Worm (Caenorhabditis elegans) whole organism, L4 larva: ENCODE data around the gene ZK1098.2.

Source experiments
- F49E8.2 ChIP-seq: sonication (generic microtip); optimal IDR thresholded peaks from 2 replicates; lab custom pipeline; 2016; ENCODE audit warnings: missing compliant biosample characterization, mild to moderate bottlenecking, missing genetic modification characterization, borderline replicate concordance
- T20F7.1 ChIP-seq: fragments of 200-800 bp; sonication (Bioruptor generic); optimal IDR thresholded peaks from 2 replicates; lab custom pipeline; 2018; ENCODE audit warnings: mild to moderate bottlenecking, missing genetic modification characterization, missing compliant biosample characterization
- T26A8.4 ChIP-seq: fragments of 200-800 bp; sonication (Bioruptor generic); IDR thresholded peaks from 2 replicates; pipeline ENCODE4 v1.3.6; 2022; ENCODE audit warnings: missing genetic modification characterization, missing compliant biosample characterization
- ZK546.5 ChIP-seq, 2 experiments: sonication (generic microtip); optimal IDR thresholded peaks; 2 replicates each; lab custom pipeline; 2017; ENCODE audit warnings: missing biosample characterization in 2 of 2, missing genetic modification characterization in 2 of 2
- aha-1 ChIP-seq: fragments of 150-350 bp; peaks from one replicate; lab custom pipeline; 2014; ENCODE audit warnings: missing biosample characterization, missing genetic modification characterization
- aly-2 ChIP-seq: sonication (generic microtip); optimal IDR thresholded peaks from 2 replicates; lab custom pipeline; 2018; ENCODE audit warnings: missing biosample characterization, missing genetic modification characterization
- ceh-20 ChIP-seq: fragments of 200-800 bp; sonication (Bioruptor generic); IDR thresholded peaks from 2 replicates; pipeline ENCODE4 v1.3.6; 2022; ENCODE audit warnings: missing genetic modification reagents, missing genetic modification characterization, missing compliant biosample characterization
- ceh-28 ChIP-seq: fragments of 150-350 bp; optimal IDR thresholded peaks from 2 replicates; lab custom pipeline; 2014; ENCODE audit warnings: missing biosample characterization, missing genetic modification reagents, missing genetic modification characterization
- ceh-82 ChIP-seq: sonication (generic microtip); optimal IDR thresholded peaks from 2 replicates; lab custom pipeline; 2017; ENCODE audit warnings: missing biosample characterization, missing genetic modification characterization
- ces-1 ChIP-seq: fragments of 150-350 bp; sonication (generic microtip); optimal IDR thresholded peaks from 4 replicates; lab custom pipeline; 2014; ENCODE audit warnings: missing biosample characterization, missing genetic modification reagents, missing genetic modification characterization
- daf-16 ChIP-seq, 3 experiments: sonication (generic microtip); optimal IDR thresholded peaks; 2 replicates each; lab custom pipeline; 2016 to 2017; ENCODE audit warnings: missing genetic modification characterization in 3 of 3, missing genetic modification reagents in 3 of 3, mild to moderate bottlenecking in 2 of 3, missing compliant biosample characterization in 2 of 3, missing biosample characterization in 1 of 3, moderate library complexity in 1 of 3
- duxl-1 ChIP-seq: sonication (generic microtip); optimal IDR thresholded peaks from 2 replicates; lab custom pipeline; 2016; ENCODE audit warnings: mild to moderate bottlenecking, missing genetic modification characterization, moderate library complexity, missing compliant biosample characterization; ENCODE audit not compliant: poor library complexity
- egl-43 ChIP-seq: fragments of 200-800 bp; sonication (Bioruptor generic); IDR thresholded peaks from 2 replicates; pipeline ENCODE4 v1.3.6; 2022; ENCODE audit warnings: missing genetic modification reagents, missing genetic modification characterization, missing compliant biosample characterization
- hif-1 ChIP-seq, 2 experiments: sonication (generic microtip); optimal IDR thresholded peaks; 2 replicates each; lab custom pipeline; 2016 to 2017; ENCODE audit warnings: missing compliant biosample characterization in 2 of 2, missing genetic modification characterization in 2 of 2, missing genetic modification reagents in 2 of 2, missing genotype in 2 of 2, mild to moderate bottlenecking in 1 of 2
- hmg-1.1 ChIP-seq: fragments of 200-800 bp; sonication (Bioruptor generic); IDR thresholded peaks from 2 replicates; pipeline ENCODE4 v1.3.6; 2022; ENCODE audit warnings: missing genetic modification reagents, missing genetic modification characterization, missing compliant biosample characterization
- jun-1 ChIP-seq: fragments of 150-350 bp; optimal IDR thresholded peaks from 2 replicates; lab custom pipeline; 2014; ENCODE audit warnings: missing biosample characterization, missing genetic modification reagents, missing genetic modification characterization
- lin-1 ChIP-seq: fragments of 200-800 bp; sonication (Bioruptor generic); IDR thresholded peaks from 2 replicates; pipeline ENCODE4 v1.3.6; 2022; ENCODE audit warnings: missing genetic modification reagents, missing genetic modification characterization, missing compliant biosample characterization
- lin-13 ChIP-seq: fragments of 150-350 bp; optimal IDR thresholded peaks from 2 replicates; lab custom pipeline; 2014; ENCODE audit warnings: missing biosample characterization, missing genetic modification reagents, missing genetic modification characterization
- lin-38 ChIP-seq: fragments of 200-800 bp; sonication (Bioruptor generic); IDR thresholded peaks from 2 replicates; pipeline ENCODE4 v1.3.6; 2022; ENCODE audit warnings: missing genetic modification reagents, missing genetic modification characterization, missing compliant biosample characterization
- lir-3 ChIP-seq: sonication (generic microtip); optimal IDR thresholded peaks from 2 replicates; lab custom pipeline; 2016; ENCODE audit warnings: mild to moderate bottlenecking, missing genetic modification characterization, missing compliant biosample characterization
- lsy-2 ChIP-seq, 2 experiments: fragments of 150-350 bp in 1 of 2; sonication (generic microtip) in 1 of 2; optimal IDR thresholded peaks; 2 replicates each; lab custom pipeline; 2014 to 2017; ENCODE audit warnings: missing biosample characterization in 2 of 2, missing genetic modification characterization in 2 of 2
- mep-1 ChIP-seq: fragments of 150-350 bp; sonication (generic microtip); optimal IDR thresholded peaks from 3 replicates; lab custom pipeline; 2014; ENCODE audit warnings: missing biosample characterization, missing genetic modification characterization
- nhr-25 ChIP-seq: sonication (generic microtip); optimal IDR thresholded peaks from 2 replicates; lab custom pipeline; 2017; ENCODE audit warnings: missing genetic modification characterization, mild to moderate bottlenecking, missing compliant biosample characterization, antibody characterized with exemption, moderate library complexity, borderline replicate concordance; ENCODE audit not compliant: insufficient read depth
- nhr-28 ChIP-seq: fragments of 150-350 bp; optimal IDR thresholded peaks from 2 replicates; lab custom pipeline; 2014; ENCODE audit warnings: missing biosample characterization, missing genetic modification characterization
- nhr-41 ChIP-seq: fragments of 200-800 bp; sonication (Bioruptor generic); IDR thresholded peaks from 2 replicates; pipeline ENCODE4 v1.3.6; 2022; ENCODE audit warnings: missing genetic modification reagents, missing genetic modification characterization, missing compliant biosample characterization
- nhr-6 ChIP-seq: fragments of 150-350 bp; optimal IDR thresholded peaks from 2 replicates; lab custom pipeline; 2014; ENCODE audit warnings: missing biosample characterization, missing genetic modification characterization
- pha-4 ChIP-seq, 2 experiments: fragments of 150-350 bp in 1 of 2; fragments of 200-800 bp in 1 of 2; sonication (Bioruptor generic) in 1 of 2; IDR thresholded peaks in 1 of 2; optimal IDR thresholded peaks in 1 of 2; 2 replicates each; pipeline versions ENCODE4 v1.3.6 to Lab custom; 2014 to 2022; ENCODE audit warnings: missing genetic modification characterization in 2 of 2, missing genetic modification reagents in 2 of 2, missing biosample characterization in 1 of 2, missing compliant biosample characterization in 1 of 2
- php-3 ChIP-seq: fragments of 200-800 bp; sonication (Bioruptor generic); IDR thresholded peaks from 2 replicates; pipeline ENCODE4 v1.3.6; 2022; ENCODE audit warnings: missing genetic modification reagents, missing genetic modification characterization, missing compliant biosample characterization
- saeg-2 ChIP-seq: fragments of 200-800 bp; sonication (Bioruptor generic); IDR thresholded peaks from 2 replicates; pipeline ENCODE4 v1.3.6; 2022; ENCODE audit warnings: missing genetic modification reagents, missing genetic modification characterization, missing compliant biosample characterization
- spr-1 ChIP-seq: sonication (generic microtip); optimal IDR thresholded peaks from 2 replicates; lab custom pipeline; 2016; ENCODE audit warnings: mild to moderate bottlenecking, missing genetic modification characterization, missing compliant biosample characterization
- unc-130 ChIP-seq: sonication (generic microtip); optimal IDR thresholded peaks from 2 replicates; lab custom pipeline; 2016; ENCODE audit warnings: missing genetic modification reagents, missing genetic modification characterization, missing compliant biosample characterization
- unc-39 ChIP-seq: sonication (generic microtip); optimal IDR thresholded peaks from 2 replicates; lab custom pipeline; 2017; ENCODE audit warnings: missing biosample characterization, missing genetic modification characterization
- vab-7 ChIP-seq: fragments of 200-800 bp; sonication (Bioruptor generic); IDR thresholded peaks from 2 replicates; pipeline ENCODE4 v1.3.6; 2022; ENCODE audit warnings: missing genetic modification reagents, missing genetic modification characterization, missing compliant biosample characterization
- ztf-11 ChIP-seq: fragments of 150-350 bp; optimal IDR thresholded peaks from 2 replicates; lab custom pipeline; 2014; ENCODE audit warnings: missing biosample characterization, missing genetic modification characterization

The ZK1098.2 gene

DNA sequence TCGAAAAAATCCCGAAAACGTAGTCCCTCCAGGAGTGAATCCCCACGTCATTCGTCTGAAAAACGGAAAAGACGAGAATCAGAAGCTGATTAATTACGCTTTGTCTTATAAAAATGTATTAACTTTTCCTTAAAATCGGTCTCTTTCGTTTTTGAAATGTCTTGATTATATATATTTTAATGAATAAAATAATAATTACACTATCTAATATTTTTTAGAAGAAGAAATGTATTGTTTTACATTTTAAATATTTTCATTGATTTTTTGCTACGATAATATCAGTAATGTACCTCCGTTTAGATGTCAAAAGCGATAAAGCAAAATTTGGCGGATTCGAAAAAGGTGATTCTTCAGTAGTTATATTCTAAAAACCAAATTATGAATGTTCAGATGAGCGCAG is 3.7 kb upstream of the ZK1098.2 start, which contains the start of gene trpp-3:
Gene trpp-3 (plus strand): TSS at position 301 of the 400 bp plus-strand sequence.
- TF ChIP-seq hmg-1.1 (GFP tag; lab: Robert Waterston, UW) (no peak), daf-16 (GFP tag; optimal IDR thresholded peaks at IDR 0.05; lab: Kevin White, UChicago) (no peak), daf-16 (tag; optimal IDR thresholded peaks at IDR 0.05; lab: Kevin White, UChicago) (no peak), aha-1 (tag; lab: Kevin White, UChicago) (no peak), nhr-25 (no peak), lin-13 (GFP tag; lab: Kevin White, UChicago) (no peak), T26A8.4 (GFP tag; lab: Robert Waterston, UW) (no peak), saeg-2 (GFP tag; lab: Robert Waterston, UW) (no peak), hif-1 (tag; optimal IDR thresholded peaks at IDR 0.05; lab: Kevin White, UChicago) (no peak), ceh-82 (tag; lab: Kevin White, UChicago) (no peak)
- TF ChIP-seq, all 104 proteins: peak for 0

- TF ChIP-seq php-3 (no peak), egl-43 (GFP tag; lab: Robert Waterston, UW) (no peak), ztf-11 (tag; lab: Kevin White, UChicago) (no peak), lin-1 (no peak), F49E8.2 (no peak), aly-2 (tag; lab: Kevin White, UChicago) (no peak), nhr-41 (no peak), spr-1 (tag; lab: Kevin White, UChicago) (no peak), nhr-6 (tag; lab: Kevin White, UChicago) (no peak)
These were observed 2.1 kb upstream of the ZK1098.2 start, which contains the start of gene ZK1098.6 for ce11 chrIII:9526851-9527250. Gene ZK1098.6 (plus strand): TSS chrIII:9527151.

DNA sequence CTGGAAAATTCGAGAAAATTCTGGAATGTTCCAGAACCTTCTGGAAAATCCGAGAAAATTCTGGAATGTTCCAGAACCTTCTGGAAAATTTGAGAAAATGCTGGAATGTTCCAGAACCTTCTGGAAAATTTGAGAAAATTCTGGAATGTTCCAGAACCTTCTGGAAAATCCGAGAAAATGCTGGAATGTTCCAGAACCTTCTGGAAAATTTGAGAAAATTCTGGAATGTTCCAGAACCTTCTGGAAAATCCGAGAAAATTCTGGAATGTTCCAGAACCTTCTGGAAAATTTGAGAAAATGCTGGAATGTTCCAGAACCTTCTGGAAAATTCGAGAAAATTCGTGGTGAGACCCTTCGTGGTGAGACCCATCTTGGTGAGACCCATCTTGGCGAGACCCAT is 5.2 kb downstream of the ZK1098.2 start:
- TF ChIP-seq lin-38 (GFP tag; lab: Robert Waterston, UW) = peak; percentile 29

- TF ChIP-seq nhr-25 (no peak), lsy-2 (tag; optimal IDR thresholded peaks at IDR 0.05; lab: Kevin White, UChicago) (peak in 1 of 2 experiments; percentile 38), ceh-28 (tag; lab: Kevin White, UChicago) (peak; percentile 47), hif-1 (tag; optimal IDR thresholded peaks at IDR 0.05; lab: Kevin White, UChicago) (no peak), nhr-28 (tag; lab: Kevin White, UChicago) (peak; percentile 2), mep-1 (no peak), daf-16 (GFP tag; optimal IDR thresholded peaks at IDR 0.05; lab: Kevin White, UChicago) (no peak), daf-16 (tag; optimal IDR thresholded peaks at IDR 0.05; lab: Kevin White, UChicago) (peak; percentile 48), unc-130 (GFP tag; lab: Kevin White, UChicago) (no peak)
These were observed 9.7 kb downstream of the ZK1098.2 start, which contains the start of gene ZK1098.3 for ce11 chrIII:9538655-9539155. Gene ZK1098.3 (minus strand): TSS chrIII:9538705.

ce11 chrIII:9542280-9542679 is 13.3 kb downstream of the ZK1098.2 start, which contains the start of gene mut-7:
Gene mut-7 (minus strand): TSS chrIII:9542380.
- TF ChIP-seq ZK546.5 (tag; optimal IDR thresholded peaks at IDR 0.05; lab: Kevin White, UChicago) (no peak), duxl-1 (tag; lab: Kevin White, UChicago) (no peak), pha-4 (GFP tag; IDR thresholded peaks at IDR 0.05; lab: Robert Waterston, UW) (no peak), pha-4 (tag; optimal IDR thresholded peaks at IDR 0.05; lab: Kevin White, UChicago) (no peak), vab-7 (GFP tag; lab: Robert Waterston, UW) (no peak), jun-1 (tag; lab: Kevin White, UChicago) (no peak), unc-39 (tag; lab: Kevin White, UChicago) (no peak), nhr-28 (tag; lab: Kevin White, UChicago) (no peak), nhr-41 (no peak), ceh-20 (GFP tag; lab: Robert Waterston, UW) (no peak), lir-3 (tag; lab: Kevin White, UChicago) (no peak), T20F7.1 (GFP tag; lab: Kevin White, UChicago) (no peak), ces-1 (GFP tag; lab: Kevin White, UChicago) (no peak)
